Worm (Caenorhabditis elegans): ENCODE results near the gene rab-6.1.

The rab-6.1 gene

DNA sequence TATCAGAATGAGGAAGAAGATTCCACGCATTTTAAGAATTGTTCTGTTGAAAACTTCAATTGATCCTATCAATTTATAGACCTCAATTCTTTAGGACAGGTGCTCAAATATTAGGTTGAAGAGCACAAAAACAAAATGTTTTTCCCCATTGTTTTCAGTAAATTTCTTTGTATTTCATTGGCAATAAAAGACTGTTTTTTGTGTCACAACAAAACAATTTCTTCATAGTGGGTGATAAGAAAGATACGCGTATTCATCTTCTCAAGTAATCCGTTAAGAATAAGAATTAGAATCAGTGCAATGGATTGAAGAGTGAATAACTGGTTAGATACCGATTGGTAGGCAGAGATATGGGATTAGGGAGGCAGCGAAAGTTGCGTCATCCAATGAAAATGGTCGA, 45.1 kb downstream of the rab-6.1 start, which contains the start of gene ZK643.6:
ZK643.6 (minus strand) TSS at position 101 of the 400 bp plus-strand sequence.
- TF ChIP-seq ztf-4 (tag; optimal IDR thresholded peaks at IDR 0.05) (no peak), nfya-1 (tag; optimal IDR thresholded peaks at IDR 0.05; ENCODE audit: insufficient read depth) (no peak), R02D3.7 (tag; optimal IDR thresholded peaks at IDR 0.05) (no peak), mml-1 (tag; optimal IDR thresholded peaks at IDR 0.05) (no peak), hmg-11 (tag; optimal IDR thresholded peaks at IDR 0.05) (no peak), tbx-2 (tag; optimal IDR thresholded peaks at IDR 0.05) (no peak), sea-2 (GFP tag; optimal IDR thresholded peaks at IDR 0.05) (no peak), elt-2 (tag; optimal IDR thresholded peaks at IDR 0.05) (no peak), skn-1 (tag; optimal IDR thresholded peaks at IDR 0.05) (no peak), nhr-77 (tag; optimal IDR thresholded peaks at IDR 0.05) (no peak), nhr-28 (tag; optimal IDR thresholded peaks at IDR 0.05) (no peak), pha-4 (tag; optimal IDR thresholded peaks at IDR 0.05) (no peak), daf-12 (tag; optimal IDR thresholded peaks at IDR 0.05) (no peak), lin-39 (tag; optimal IDR thresholded peaks at IDR 0.05) (no peak), ceh-28 (tag; optimal IDR thresholded peaks at IDR 0.05) (no peak), egl-5 (tag; optimal IDR thresholded peaks at IDR 0.05) (no peak), pqm-1 (tag; optimal IDR thresholded peaks at IDR 0.05) (no peak), nhr-237 (tag; optimal IDR thresholded peaks at IDR 0.05) (no peak)

DNA sequence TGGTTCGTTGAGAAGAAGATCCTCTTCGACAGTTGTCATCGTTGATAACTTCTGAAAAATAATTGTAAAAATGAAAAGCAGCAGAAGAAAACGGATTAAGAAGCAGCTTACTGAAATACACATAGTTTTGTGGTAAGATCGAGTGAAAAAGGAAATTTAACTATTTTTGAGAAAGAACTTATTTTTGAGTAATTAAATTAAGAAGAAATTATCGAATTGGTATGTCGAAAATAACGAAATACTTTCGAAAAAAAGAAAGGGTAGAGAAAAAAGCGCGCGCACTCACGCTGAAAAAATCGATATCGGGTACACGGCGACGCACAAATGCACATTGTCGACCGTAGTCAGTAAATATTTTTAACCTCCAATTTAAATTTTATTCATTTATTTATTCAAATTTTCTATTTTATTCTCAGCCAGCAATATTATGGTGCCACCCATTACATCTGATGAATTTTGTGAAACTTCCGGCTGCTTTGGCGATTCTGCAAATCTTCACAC, 49.6 kb downstream of the rab-6.1 start, which contains the start of the genes ZK643.5 and ZK643.2:
ZK643.5 (minus strand) TSS at position 51 of the 501 bp plus-strand sequence.
ZK643.2 (plus strand) TSS at position 395 of the 501 bp plus-strand sequence.
- TF ChIP-seq lin-39 (tag; optimal IDR thresholded peaks at IDR 0.05): no peak
- peak; percentile 86 for TF ChIP-seq hmg-11 (tag; optimal IDR thresholded peaks at IDR 0.05)
- TF ChIP-seq fkh-2 (tag; optimal IDR thresholded peaks at IDR 0.05): no peak
- TF ChIP-seq R02D3.7 (tag; optimal IDR thresholded peaks at IDR 0.05): peak; percentile 27
- no peak for TF ChIP-seq mml-1 (tag; optimal IDR thresholded peaks at IDR 0.05)
- peak; percentile 48 for TF ChIP-seq lin-15B (tag; optimal IDR thresholded peaks at IDR 0.05)
- TF ChIP-seq nfya-1 (tag; optimal IDR thresholded peaks at IDR 0.05; ENCODE audit: insufficient read depth): peak; percentile 86
- peak; percentile 84 for TF ChIP-seq pha-4 (tag; optimal IDR thresholded peaks at IDR 0.05)
- TF ChIP-seq snpc-4 (tag; optimal IDR thresholded peaks at IDR 0.05): peak; percentile 38
- TF ChIP-seq egl-27 (tag; optimal IDR thresholded peaks at IDR 0.05): no peak
- TF ChIP-seq ceh-82 (tag; optimal IDR thresholded peaks at IDR 0.05): peak; percentile 11
- TF ChIP-seq ceh-28 (tag; optimal IDR thresholded peaks at IDR 0.05): peak; percentile 95
- peak; percentile 14 for TF ChIP-seq elt-2 (tag; optimal IDR thresholded peaks at IDR 0.05)
- TF ChIP-seq egl-5 (tag; optimal IDR thresholded peaks at IDR 0.05): peak; percentile 10

DNA sequence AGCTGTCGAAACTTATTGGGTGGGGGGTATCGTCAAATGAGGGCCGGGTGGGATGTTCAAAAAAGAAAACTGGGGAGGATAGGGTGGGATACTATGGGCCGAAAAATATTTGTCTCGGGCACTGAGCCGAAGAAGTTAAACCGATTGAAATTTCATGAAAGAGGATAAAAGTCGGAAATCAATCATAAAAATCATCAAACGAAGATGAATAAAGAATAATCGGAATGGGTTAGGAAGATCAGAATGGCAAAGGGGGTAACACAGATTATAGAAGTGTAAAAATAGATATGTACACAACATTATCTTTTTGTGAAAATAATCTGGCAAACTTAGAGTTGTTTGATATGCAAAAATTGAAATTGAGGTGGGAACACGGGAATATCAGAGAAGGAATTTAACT, 50.2 kb downstream of the rab-6.1 start:
- TF ChIP-seq nhr-76 (tag; optimal IDR thresholded peaks at IDR 0.05): no peak
- no peak for TF ChIP-seq lsy-12 (tag; optimal IDR thresholded peaks at IDR 0.05)
- no peak for TF ChIP-seq snpc-4 (tag; optimal IDR thresholded peaks at IDR 0.05)
- TF ChIP-seq ceh-82 (tag; optimal IDR thresholded peaks at IDR 0.05): no peak
- no peak for TF ChIP-seq aly-2 (tag; optimal IDR thresholded peaks at IDR 0.05)
- no peak for TF ChIP-seq egl-5 (tag; optimal IDR thresholded peaks at IDR 0.05)
- TF ChIP-seq unc-39 (tag; optimal IDR thresholded peaks at IDR 0.05): no peak
- no peak for TF ChIP-seq hmg-11 (tag; optimal IDR thresholded peaks at IDR 0.05)
- no peak for TF ChIP-seq mdl-1 (tag; optimal IDR thresholded peaks at IDR 0.05)
- no peak for TF ChIP-seq zag-1 (tag; optimal IDR thresholded peaks at IDR 0.05)
- TF ChIP-seq lin-15B (tag; optimal IDR thresholded peaks at IDR 0.05): no peak
- no peak for TF ChIP-seq jun-1 (tag; optimal IDR thresholded peaks at IDR 0.05)
- no peak for TF ChIP-seq egl-27 (tag; optimal IDR thresholded peaks at IDR 0.05)
- no peak for TF ChIP-seq nhr-43 (tag; optimal IDR thresholded peaks at IDR 0.05; ENCODE audit: poor library complexity, severe bottlenecking)
- TF ChIP-seq elt-2 (tag; optimal IDR thresholded peaks at IDR 0.05): no peak
- no peak for TF ChIP-seq ZK546.5 (tag; optimal IDR thresholded peaks at IDR 0.05)
- no peak for TF ChIP-seq nhr-67 (tag; optimal IDR thresholded peaks at IDR 0.05)
- no peak for TF ChIP-seq ama-1 (optimal IDR thresholded peaks at IDR 0.05)
- TF ChIP-seq nhr-11 (tag; optimal IDR thresholded peaks at IDR 0.05): no peak

Data from whole organism, L3 larva.